Fruit fly (Drosophila melanogaster): Measurements from ENCODE around the gene CG10237.
A peak's percentile ranks its signal among the peaks of the same experiment; 100 is the strongest.

CG10237 gene

DNA sequence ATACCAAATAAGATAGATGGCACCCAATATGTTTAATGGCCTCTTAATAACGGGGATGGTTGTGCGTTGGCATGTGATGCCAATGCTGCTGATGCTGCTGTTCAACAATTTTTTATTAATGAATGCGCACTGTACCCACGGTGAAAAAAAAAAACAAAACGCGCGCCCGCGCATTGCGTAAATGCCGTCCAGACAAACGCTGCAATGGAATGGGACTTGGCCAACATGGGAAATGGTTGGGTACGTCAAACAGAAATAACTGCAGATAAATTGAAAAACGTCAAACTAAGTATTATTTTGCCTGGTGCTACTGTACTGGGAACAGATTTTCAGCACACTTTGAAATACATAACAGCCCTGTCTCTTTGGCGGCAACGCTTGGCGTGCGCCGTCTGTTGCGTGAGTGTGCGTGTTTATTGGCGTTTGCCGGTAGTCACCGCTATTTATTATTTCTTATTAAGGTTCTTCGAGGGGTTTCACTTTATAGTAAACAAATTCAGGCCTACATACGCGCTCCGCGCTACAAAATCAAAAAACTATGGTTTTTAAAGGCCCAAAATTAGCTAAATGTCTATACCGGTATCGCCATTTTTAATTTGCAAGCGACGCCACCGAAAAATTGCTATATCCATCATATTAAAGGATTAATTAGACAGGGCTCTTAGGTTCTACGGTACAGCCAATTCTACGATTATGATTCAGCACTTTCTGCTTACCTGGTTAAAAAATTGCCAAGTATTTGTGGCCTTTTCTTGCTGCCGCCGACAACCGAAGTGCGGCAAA, 10.2 kb upstream of the CG10237 start (continued):
- TF ChIP-seq ato (GFP tag; IDR thresholded peaks at IDR 0.05; ENCODE audit: partially characterized antibody) (no peak), hkb (optimal IDR thresholded peaks at IDR 0.05) (no peak), hkb (GFP tag; IDR thresholded peaks at IDR 0.05) (peak; percentile 24; the same call in 1 of the 2 replicates), CG32532 (GFP tag; IDR thresholded peaks at IDR 0.05) (peak; percentile 37; the same call in 1 of the 2 replicates), gce (GFP tag; IDR thresholded peaks at IDR 0.05) (no peak), Doc2 (GFP tag; IDR thresholded peaks at IDR 0.05) (no peak), fd102C (GFP tag; optimal IDR thresholded peaks at IDR 0.05) (no peak), gcm2 (GFP tag; optimal IDR thresholded peaks at IDR 0.05) (no peak), CG8290 (GFP tag; optimal IDR thresholded peaks at IDR 0.05) (no peak), CG8290 (tag; optimal IDR thresholded peaks at IDR 0.05) (no peak), CG16779 (GFP tag; IDR thresholded peaks at IDR 0.05) (0 out of 2 replicates have a peak, but pooled peaks have one; percentile 3), Trl (optimal IDR thresholded peaks at IDR 0.05) (no peak), Trl (GFP tag; optimal IDR thresholded peaks at IDR 0.05) (peak; percentile 23), E2f2 (GFP tag; IDR thresholded peaks at IDR 0.05) (peak; percentile 75), CG18476 (GFP tag; optimal IDR thresholded peaks at IDR 0.05) (no peak), scrt (GFP tag; optimal IDR thresholded peaks at IDR 0.05) (no peak), D19A (tag; optimal IDR thresholded peaks at IDR 0.05) (no peak), Chrac-16 (GFP tag; optimal IDR thresholded peaks at IDR 0.05) (peak; percentile 10), NK7.1 (GFP tag; optimal IDR thresholded peaks at IDR 0.05) (no peak), Aef1 (GFP tag; IDR thresholded peaks at IDR 0.05) (no peak), Mad (GFP tag; optimal IDR thresholded peaks at IDR 0.05) (no peak), CG16815 (GFP tag; optimal IDR thresholded peaks at IDR 0.05) (no peak), jing (GFP tag; optimal IDR thresholded peaks at IDR 0.05) (no peak), CG7987 (GFP tag; optimal IDR thresholded peaks at IDR 0.05) (no peak), kni (GFP tag; optimal IDR thresholded peaks at IDR 0.05) (no peak), CTCF (GFP tag; optimal IDR thresholded peaks at IDR 0.05) (peak; percentile 26), Ptx1 (GFP tag; IDR thresholded peaks at IDR 0.05) (peak; percentile 42; the same call in 1 of the 2 replicates), nerfin-2 (GFP tag; IDR thresholded peaks at IDR 0.05; ENCODE audit: partially characterized antibody) (no peak), chn (GFP tag; optimal IDR thresholded peaks at IDR 0.05) (peak; percentile 39), sc (optimal IDR thresholded peaks at IDR 0.05) (no peak), sc (GFP tag; optimal IDR thresholded peaks at IDR 0.05) (no peak), CG9609 (GFP tag; optimal IDR thresholded peaks at IDR 0.05) (no peak), ewg (GFP tag; optimal IDR thresholded peaks at IDR 0.05) (peak; percentile 87), disco-r (GFP tag; optimal IDR thresholded peaks at IDR 0.05) (no peak), ac (GFP tag; optimal IDR thresholded peaks at IDR 0.05) (no peak), CG11504 (tag; optimal IDR thresholded peaks at IDR 0.05) (peak; percentile 21), cato (GFP tag; optimal IDR thresholded peaks at IDR 0.05; ENCODE audit: borderline replicate concordance) (no peak), ranshi (GFP tag; IDR thresholded peaks at IDR 0.05) (peak; percentile 45; the same call in 1 of the 2 replicates), salm (tag; optimal IDR thresholded peaks at IDR 0.05) (no peak), Gsc (GFP tag; IDR thresholded peaks at IDR 0.05) (no peak), slbo (GFP tag; IDR thresholded peaks at IDR 0.05) (peak; percentile 60), toy (GFP tag; IDR thresholded peaks at IDR 0.05) (no peak), HHEX (GFP tag; optimal IDR thresholded peaks at IDR 0.05) (no peak), Ets97D (GFP tag; optimal IDR thresholded peaks at IDR 0.05) (no peak), HLHmδ (GFP tag; optimal IDR thresholded peaks at IDR 0.05) (peak; percentile 15), stc (GFP tag; IDR thresholded peaks at IDR 0.05) (no peak), en (GFP tag; optimal IDR thresholded peaks at IDR 0.05) (no peak), CG10366 (GFP tag; IDR thresholded peaks at IDR 0.05) (no peak), inv (GFP tag; IDR thresholded peaks at IDR 0.05; ENCODE audit: partially characterized antibody) (no peak), onecut (GFP tag; IDR thresholded peaks at IDR 0.05) (no peak), D (optimal IDR thresholded peaks at IDR 0.05) (no peak), D (GFP tag; optimal IDR thresholded peaks at IDR 0.05) (no peak)
